Fruit fly (Drosophila melanogaster): ENCODE data around the gene CG9917.

DNA sequence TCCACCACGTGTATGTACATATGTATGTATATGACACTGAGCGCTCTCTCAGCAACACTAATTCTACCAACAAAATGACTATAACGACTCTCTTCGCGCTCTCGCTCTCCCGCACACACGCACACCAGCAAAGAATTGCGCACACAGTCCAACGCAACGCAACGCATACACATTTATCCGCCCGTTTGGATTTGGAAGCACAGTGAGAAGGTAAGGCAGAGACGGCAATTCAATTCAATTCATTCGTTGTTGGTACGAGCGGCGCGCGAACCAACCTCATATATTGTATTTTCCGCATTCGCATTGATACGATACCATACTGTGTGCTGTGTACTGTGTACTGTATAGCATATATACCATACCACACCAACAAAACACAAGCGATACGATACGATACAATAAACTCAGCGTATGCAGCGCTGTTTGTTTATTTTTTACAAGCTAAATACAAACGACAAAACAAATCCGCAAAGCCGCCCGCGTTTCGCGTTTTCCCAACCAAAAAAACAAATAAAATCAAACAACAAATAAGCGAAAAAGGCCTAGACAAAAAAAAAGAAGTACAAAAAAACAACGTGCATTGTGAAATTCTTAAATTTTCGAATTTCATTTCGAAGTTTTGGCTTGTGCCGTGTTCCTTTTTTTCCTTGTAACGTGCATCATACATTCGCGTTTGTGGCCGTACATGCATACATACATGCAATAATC, 10.6 kb upstream of the CG9917 start, which contains the start of the genes CG9921 and Dsp1:
- no peak for TF ChIP-seq tio (GFP tag; optimal IDR thresholded peaks at IDR 0.05)
- no peak for TF ChIP-seq Mes4 (GFP tag; optimal IDR thresholded peaks at IDR 0.05)
- TF ChIP-seq trem (tag; optimal IDR thresholded peaks at IDR 0.05) = no peak
- TF ChIP-seq CG16813 (GFP tag; IDR thresholded peaks at IDR 0.05; ENCODE audit: partially characterized antibody) = no peak
- no peak for TF ChIP-seq ara (GFP tag; IDR thresholded peaks at IDR 0.05)
- peak; percentile 38 for TF ChIP-seq CrebB (tag; optimal IDR thresholded peaks at IDR 0.05)
- TF ChIP-seq CG9817 (tag; optimal IDR thresholded peaks at IDR 0.05) = no peak
- TF ChIP-seq CG16779 (GFP tag; IDR thresholded peaks at IDR 0.05) = no peak
- TF ChIP-seq pb (GFP tag; optimal IDR thresholded peaks at IDR 0.05) = no peak
